Fruit fly (Drosophila melanogaster) whole organism, prepupa: ENCODE results near the gene TwdlJ.

Experiments
- Blimp-1 ChIP-seq: fragments of 200-800 bp; sonication (Bioruptor generic); optimal IDR thresholded peaks from 3 replicates; lab custom pipeline; 2017; ENCODE audit warnings: missing biosample characterization, missing genetic modification characterization, mild to moderate bottlenecking, moderate library complexity, missing genetic modification reagents
- CG6163 ChIP-seq: fragments of 200-800 bp; sonication (Bioruptor generic); IDR thresholded peaks from 3 replicates; pipeline ENCODE4 v1.3.6; 2022; ENCODE audit warnings: missing biosample characterization, missing genetic modification characterization
- CG6792 ChIP-seq: fragments of 200-800 bp; sonication (Bioruptor generic); optimal IDR thresholded peaks from 3 replicates; lab custom pipeline; 2016; ENCODE audit warnings: missing biosample characterization, missing genetic modification characterization
- CG7368 ChIP-seq: fragments of 200-800 bp; sonication (Bioruptor generic); optimal IDR thresholded peaks from 3 replicates; lab custom pipeline; 2016; ENCODE audit warnings: missing biosample characterization, missing genetic modification characterization
- CG8319 ChIP-seq: fragments of 200-800 bp; sonication (Bioruptor generic); optimal IDR thresholded peaks from 3 replicates; lab custom pipeline; 2016; ENCODE audit warnings: missing biosample characterization, missing genetic modification characterization
- CG8632 ChIP-seq: fragments of 200-800 bp; sonication (Bioruptor generic); optimal IDR thresholded peaks from 3 replicates; lab custom pipeline; 2016; ENCODE audit warnings: missing biosample characterization, missing genetic modification characterization
- Eip75B ChIP-seq: fragments of 200-800 bp; sonication (Bioruptor generic); optimal IDR thresholded peaks from 3 replicates; lab custom pipeline; 2016; ENCODE audit warnings: missing biosample characterization, missing genetic modification characterization
- Hr39 ChIP-seq: fragments of 200-800 bp; sonication (Bioruptor generic); optimal IDR thresholded peaks from 2 replicates; lab custom pipeline; 2016; ENCODE audit warnings: missing biosample characterization, missing genetic modification characterization
- Met ChIP-seq: fragments of 200-800 bp; sonication (Bioruptor generic); optimal IDR thresholded peaks from 3 replicates; lab custom pipeline; 2016; ENCODE audit warnings: missing biosample characterization, missing genetic modification characterization
- OdsH ChIP-seq: fragments of 200-800 bp; sonication (Bioruptor generic); optimal IDR thresholded peaks from 3 replicates; lab custom pipeline; 2016; ENCODE audit warnings: missing biosample characterization, missing genetic modification characterization
- Sox15 ChIP-seq: fragments of 200-800 bp; sonication (Bioruptor generic); optimal IDR thresholded peaks from 3 replicates; lab custom pipeline; 2016; ENCODE audit warnings: missing biosample characterization, missing genetic modification characterization
- topi ChIP-seq: fragments of 200-800 bp; sonication (Bioruptor generic); optimal IDR thresholded peaks from 3 replicates; lab custom pipeline; 2016; ENCODE audit warnings: missing biosample characterization, missing genetic modification characterization

- TF ChIP-seq CG8319 (GFP tag; lab: Kevin White, UChicago) (no peak), Met (GFP tag; lab: Kevin White, UChicago) (no peak), CG6163 (GFP tag; lab: Robert Waterston, UW) (no peak), Blimp-1 (GFP tag; lab: Kevin White, UChicago) (no peak), Hr39 (GFP tag; lab: Kevin White, UChicago) (no peak), CG6792 (no peak), Sox15 (no peak), CG7368 (GFP tag; lab: Kevin White, UChicago) (no peak), CG8632 (GFP tag; lab: Kevin White, UChicago) (no peak), topi (GFP tag; lab: Kevin White, UChicago) (no peak), OdsH (no peak), Eip75B (GFP tag; lab: Kevin White, UChicago) (no peak)
These were observed at the start of gene TwdlJ for dm6 chr3R:26629618-26630017.
